Fruit fly (Drosophila melanogaster): ENCODE data around the gene r-l.
A peak's percentile ranks its signal among the peaks of the same experiment; 100 is the strongest.

DNA sequence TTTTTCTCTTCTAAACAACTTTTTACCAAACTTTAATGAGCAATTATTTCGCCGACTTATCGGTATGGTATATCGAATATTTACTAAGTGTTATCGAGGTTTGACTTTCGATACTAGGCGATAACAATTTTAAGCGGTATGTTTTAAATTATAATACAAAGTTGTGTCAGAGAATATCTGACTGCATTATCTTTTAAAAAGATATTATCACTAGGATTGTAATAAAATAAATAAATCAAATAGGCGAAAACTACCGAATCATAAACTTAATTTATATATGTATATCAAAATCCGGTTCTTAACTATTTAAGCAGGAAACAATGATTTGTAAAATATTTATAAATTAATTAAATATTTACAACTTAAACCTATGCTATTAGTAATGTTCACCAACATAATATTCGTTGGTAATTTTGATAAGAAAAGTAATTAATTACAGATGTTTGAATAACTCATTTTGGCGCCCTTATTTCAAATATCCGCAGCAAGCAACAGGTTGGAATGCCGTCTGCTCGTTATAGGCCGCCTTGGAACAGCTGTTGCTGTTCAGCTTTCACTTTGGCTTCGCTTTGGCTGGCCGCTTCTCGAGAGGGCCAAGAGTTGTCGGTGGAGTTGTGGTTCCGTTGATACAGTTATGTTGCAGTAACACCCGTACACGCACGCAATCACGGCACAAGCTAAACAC, 34.9 kb upstream of the r-l start, which contains the start of the genes Sec15 and rtet:
- TF ChIP-seq tai (GFP tag; optimal IDR thresholded peaks at IDR 0.05) (no peak), pan (optimal IDR thresholded peaks at IDR 0.05) (no peak), Hnf4 (GFP tag; optimal IDR thresholded peaks at IDR 0.05) (no peak), sage (GFP tag; optimal IDR thresholded peaks at IDR 0.05) (no peak), h (GFP tag; optimal IDR thresholded peaks at IDR 0.05) (no peak), ey (GFP tag; optimal IDR thresholded peaks at IDR 0.05) (peak; percentile 34), N (GFP tag; optimal IDR thresholded peaks at IDR 0.05) (no peak), lola (GFP tag; optimal IDR thresholded peaks at IDR 0.05) (no peak)
